Fruit fly (Drosophila melanogaster) Kc167 (cell line): Measurements from ENCODE around the gene CG43139.

Experiments
- Myc ChIP-seq: fragments of >200 bp; optimal IDR thresholded peaks from 2 replicates; lab custom pipeline; 2017; ENCODE audit warnings: missing external identifiers
- Sin3A ChIP-seq: fragments of >200 bp; optimal IDR thresholded peaks from 2 replicates; lab custom pipeline; 2018; ENCODE audit warnings: missing external identifiers
- h ChIP-seq: fragments of >200 bp; optimal IDR thresholded peaks from 3 replicates; lab custom pipeline; 2018; ENCODE audit warnings: missing external identifiers
- insv ChIP-seq: fragments of >200 bp; optimal IDR thresholded peaks from 3 replicates; lab custom pipeline; 2018; ENCODE audit warnings: missing external identifiers
- psq ChIP-seq: fragments of >200 bp; optimal IDR thresholded peaks from 2 replicates; lab custom pipeline; 2017; ENCODE audit warnings: missing external identifiers
- ttk ChIP-seq: sonication (Bioruptor generic); optimal IDR thresholded peaks from 2 replicates; lab custom pipeline; 2017; ENCODE audit warnings: missing external identifiers

DNA sequence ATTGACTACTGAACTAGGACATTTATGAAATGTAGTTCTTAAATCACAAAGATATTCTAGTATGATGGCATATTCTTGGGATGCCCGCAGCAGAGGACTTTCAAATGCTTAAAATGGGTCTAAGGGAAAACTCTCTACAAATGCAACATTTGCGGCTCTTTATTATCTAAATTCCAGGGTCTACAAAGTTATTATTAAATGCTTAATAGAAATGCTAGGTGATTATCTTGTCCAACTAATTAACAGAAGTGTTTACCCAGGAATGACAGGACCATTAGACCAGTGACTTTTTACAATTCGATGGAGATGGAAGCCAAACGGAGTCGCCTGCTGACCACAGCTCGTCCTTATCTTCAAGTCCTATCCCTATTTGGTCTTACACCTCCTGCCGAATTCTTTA, 42.3 kb upstream of the CG43139 start, which contains the start of gene Gr98c:
- TF ChIP-seq Sin3A (lab: Kevin White, UChicago) (no peak), h (lab: Kevin White, UChicago) (no peak), insv (no peak), ttk (lab: Kevin White, UChicago) (no peak), psq (no peak), Myc (lab: Kevin White, UChicago) (no peak)
